Worm (Caenorhabditis elegans) whole organism, L4 larva: Measurements from ENCODE around the gene W08E12.2.

Experiments used
- ama-1 ChIP-seq: fragments of 150-350 bp; optimal IDR thresholded peaks from 2 replicates; lab custom pipeline; 2014; ENCODE audit warnings: inconsistent platforms, mixed read lengths
- dve-1 ChIP-seq: sonication (generic microtip); optimal IDR thresholded peaks from 2 replicates; lab custom pipeline; 2017; ENCODE audit warnings: antibody characterized with exemption, mild to moderate bottlenecking, missing genetic modification characterization, missing compliant biosample characterization; ENCODE audit not compliant: insufficient read depth
- egl-27 ChIP-seq: sonication (generic microtip); optimal IDR thresholded peaks from 3 replicates; lab custom pipeline; 2017; ENCODE audit warnings: missing biosample characterization, missing genetic modification reagents, missing genetic modification characterization
- fos-1 ChIP-seq: fragments of 150-350 bp; optimal IDR thresholded peaks from 2 replicates; lab custom pipeline; 2014; ENCODE audit warnings: missing biosample characterization, missing genetic modification characterization
- hlh-30 ChIP-seq: sonication (generic microtip); optimal IDR thresholded peaks from 2 replicates; lab custom pipeline; 2017; ENCODE audit warnings: antibody characterized with exemption, mild to moderate bottlenecking, missing genetic modification characterization, missing compliant biosample characterization; ENCODE audit not compliant: insufficient read depth
- jun-1 ChIP-seq: fragments of 150-350 bp; optimal IDR thresholded peaks from 2 replicates; lab custom pipeline; 2014; ENCODE audit warnings: missing biosample characterization, missing genetic modification reagents, missing genetic modification characterization
- lin-15B ChIP-seq: fragments of 150-350 bp; sonication (generic microtip); optimal IDR thresholded peaks from 3 replicates; lab custom pipeline; 2014; ENCODE audit warnings: missing biosample characterization, missing genetic modification characterization
- mxl-3 ChIP-seq: fragments of 200-800 bp; sonication (Bioruptor generic); optimal IDR thresholded peaks from 2 replicates; lab custom pipeline; 2018; ENCODE audit warnings: mild to moderate bottlenecking, missing genetic modification characterization, missing compliant biosample characterization
- nhr-6 ChIP-seq: fragments of 150-350 bp; optimal IDR thresholded peaks from 2 replicates; lab custom pipeline; 2014; ENCODE audit warnings: missing biosample characterization, missing genetic modification characterization
- nhr-76 ChIP-seq: fragments of 150-350 bp; optimal IDR thresholded peaks from 2 replicates; lab custom pipeline; 2014; ENCODE audit warnings: missing biosample characterization, missing genetic modification characterization
- unc-130 ChIP-seq: sonication (generic microtip); optimal IDR thresholded peaks from 2 replicates; lab custom pipeline; 2016; ENCODE audit warnings: missing genetic modification reagents, missing genetic modification characterization, missing compliant biosample characterization

ce11 chrIV:3294553-3295185 lies 11.0 kb upstream of the W08E12.2 start, which contains the start of gene W08E12.7:
- peak; percentile 97 for TF ChIP-seq hlh-30 (tag; lab: Kevin White, UChicago)
- peak; percentile 77 for TF ChIP-seq ama-1 (lab: Kevin White, UChicago)
- no peak for TF ChIP-seq nhr-76 (tag; lab: Kevin White, UChicago)
- peak; percentile 96 for TF ChIP-seq unc-130 (GFP tag; lab: Kevin White, UChicago)
- no peak for TF ChIP-seq fos-1 (tag; lab: Kevin White, UChicago)
- peak; percentile 91 for TF ChIP-seq lin-15B (tag; lab: Kevin White, UChicago)
- TF ChIP-seq nhr-6, result peak; percentile 92
- peak; percentile 79 for TF ChIP-seq mxl-3 (GFP tag; lab: Kevin White, UChicago)
- TF ChIP-seq jun-1 (tag; lab: Kevin White, UChicago), result peak; percentile 66
- TF ChIP-seq egl-27 (tag; lab: Kevin White, UChicago), result no peak
- peak; percentile 99 for TF ChIP-seq dve-1
